Fruit fly (Drosophila melanogaster): ENCODE measurements around the gene Dab.

Dab gene

DNA sequence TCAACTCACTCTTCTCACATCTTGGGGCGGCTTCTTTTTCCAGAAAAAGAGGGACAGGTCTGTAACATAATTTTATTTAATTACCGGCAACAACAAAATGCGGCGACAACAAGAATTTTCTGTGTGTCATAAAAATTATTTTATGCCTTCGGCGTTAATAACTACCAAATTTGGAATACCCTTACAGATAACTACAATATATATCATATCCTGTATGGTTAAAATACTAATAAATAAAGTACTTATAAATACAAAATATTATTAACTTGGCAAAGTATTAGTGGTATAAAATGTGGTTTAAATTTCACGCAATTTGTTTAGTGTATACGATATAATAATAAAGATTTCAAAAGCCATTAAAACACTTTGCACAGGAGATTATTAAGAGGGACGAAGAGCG, 38.8 kb downstream of the Dab start:
- TF ChIP-seq CG9948 (tag; optimal IDR thresholded peaks at IDR 0.05) = peak; percentile 6
- peak; percentile 28 for TF ChIP-seq CG15710 (tag; optimal IDR thresholded peaks at IDR 0.05)
- TF ChIP-seq rn (GFP tag; IDR thresholded peaks at IDR 0.05) = no peak
- peak; percentile 11 for TF ChIP-seq CG17806 (tag; optimal IDR thresholded peaks at IDR 0.05)
- peak; percentile 2 for TF ChIP-seq CG8159 (tag; optimal IDR thresholded peaks at IDR 0.05)

- no peak for TF ChIP-seq fd96Ca (GFP tag; IDR thresholded peaks at IDR 0.05)
- peak; percentile 68 for TF ChIP-seq CG8159 (tag; optimal IDR thresholded peaks at IDR 0.05)
- TF ChIP-seq CG14655 (GFP tag; optimal IDR thresholded peaks at IDR 0.05) = peak; percentile 70
- peak; percentile 16 for TF ChIP-seq D1 (tag; optimal IDR thresholded peaks at IDR 0.05)
- no peak for TF ChIP-seq CG13204 (GFP tag; optimal IDR thresholded peaks at IDR 0.05)
- peak; percentile 9 for TF ChIP-seq Pif1B (GFP tag; optimal IDR thresholded peaks at IDR 0.05)
- peak; percentile 6; the same call in 1 of the 3 replicates for TF ChIP-seq CG4496 (GFP tag; IDR thresholded peaks at IDR 0.05)
- no peak for TF ChIP-seq Ets98B (GFP tag; IDR thresholded peaks at IDR 0.05)
- no peak for TF ChIP-seq gl (tag; optimal IDR thresholded peaks at IDR 0.05)
- no peak for TF ChIP-seq rn (GFP tag; IDR thresholded peaks at IDR 0.05)
- TF ChIP-seq EcR (GFP tag; optimal IDR thresholded peaks at IDR 0.05) = peak; percentile 22
- TF ChIP-seq CG10348 (GFP tag; IDR thresholded peaks at IDR 0.05) = no peak
- no peak for TF ChIP-seq CG32121 (GFP tag; IDR thresholded peaks at IDR 0.05)
- no peak for TF ChIP-seq Pif1A (GFP tag; optimal IDR thresholded peaks at IDR 0.05)
- peak; percentile 43 for TF ChIP-seq CG9948 (tag; optimal IDR thresholded peaks at IDR 0.05)
- peak; percentile 3 for TF ChIP-seq CG15710 (tag; optimal IDR thresholded peaks at IDR 0.05)
- TF ChIP-seq CG12605 (GFP tag; IDR thresholded peaks at IDR 0.05) = no peak
- peak; percentile 31 for TF ChIP-seq CG17806 (tag; optimal IDR thresholded peaks at IDR 0.05)
- TF ChIP-seq CG34367 (tag; optimal IDR thresholded peaks at IDR 0.05) = no peak
- TF ChIP-seq CG8301 (tag; optimal IDR thresholded peaks at IDR 0.05) = peak; percentile 47
- no peak for TF ChIP-seq Snoo (tag; optimal IDR thresholded peaks at IDR 0.05)
These were observed 39.6 kb downstream of the Dab start for dm6 chr3L:16751487-16752054.

DNA sequence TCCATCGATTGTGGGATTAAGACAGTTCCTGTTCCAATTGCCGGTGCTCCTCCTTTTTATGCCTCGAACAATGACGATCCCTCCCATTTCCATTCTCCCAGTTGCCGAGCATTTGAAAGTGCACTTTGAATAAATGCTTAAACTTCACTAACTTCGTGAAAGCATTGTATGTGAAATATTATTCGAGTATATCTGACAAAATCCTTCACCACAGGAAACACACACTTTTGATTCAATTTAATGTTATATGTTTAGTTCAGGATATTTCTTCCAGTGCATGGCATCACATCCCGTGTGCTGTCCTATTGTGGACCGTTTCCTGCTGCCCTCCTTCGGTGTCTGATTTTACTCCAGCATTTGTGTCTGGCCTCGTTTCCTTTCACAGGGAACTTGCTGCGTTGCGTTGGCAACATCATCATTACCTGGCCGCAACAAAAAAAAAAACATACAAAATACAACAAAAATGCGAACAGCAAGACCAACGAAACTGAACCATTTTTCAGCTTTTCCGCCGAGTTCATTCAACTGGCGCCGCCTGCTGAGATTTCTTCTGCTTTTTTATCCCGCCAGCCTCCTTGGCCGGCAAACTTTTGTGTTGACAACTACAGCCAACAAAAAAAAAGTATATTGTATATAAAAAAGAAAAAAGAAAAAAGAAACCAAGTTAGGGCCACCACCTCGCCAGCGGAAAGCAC, 40.6 kb downstream of the Dab start:
- TF ChIP-seq CG32121 (GFP tag; IDR thresholded peaks at IDR 0.05) (peak; percentile 60), CG8301 (tag; optimal IDR thresholded peaks at IDR 0.05) (peak; percentile 90), D1 (tag; optimal IDR thresholded peaks at IDR 0.05) (peak; percentile 19), Ets98B (GFP tag; IDR thresholded peaks at IDR 0.05) (peak; percentile 78), CG8159 (tag; optimal IDR thresholded peaks at IDR 0.05) (peak; percentile 68), CG4496 (GFP tag; IDR thresholded peaks at IDR 0.05) (peak; percentile 87), CG15710 (tag; optimal IDR thresholded peaks at IDR 0.05) (peak; percentile 63), Snoo (tag; optimal IDR thresholded peaks at IDR 0.05) (peak; percentile 58), gl (tag; optimal IDR thresholded peaks at IDR 0.05) (peak; percentile 62), fd96Ca (GFP tag; IDR thresholded peaks at IDR 0.05) (peak; percentile 73), Pif1B (GFP tag; optimal IDR thresholded peaks at IDR 0.05) (peak; percentile 64), CG12605 (GFP tag; IDR thresholded peaks at IDR 0.05) (peak; percentile 86), rn (GFP tag; IDR thresholded peaks at IDR 0.05) (peak; percentile 49; the same call in 1 of the 2 replicates), EcR (GFP tag; optimal IDR thresholded peaks at IDR 0.05) (peak; percentile 86), CG9948 (tag; optimal IDR thresholded peaks at IDR 0.05) (peak; percentile 83), CG14655 (GFP tag; optimal IDR thresholded peaks at IDR 0.05) (peak; percentile 89), CG34367 (tag; optimal IDR thresholded peaks at IDR 0.05) (peak; percentile 69), CG10348 (GFP tag; IDR thresholded peaks at IDR 0.05) (no peak), CG13204 (GFP tag; optimal IDR thresholded peaks at IDR 0.05) (no peak), Pif1A (GFP tag; optimal IDR thresholded peaks at IDR 0.05) (peak; percentile 80), CG17806 (tag; optimal IDR thresholded peaks at IDR 0.05) (peak; percentile 75)

DNA sequence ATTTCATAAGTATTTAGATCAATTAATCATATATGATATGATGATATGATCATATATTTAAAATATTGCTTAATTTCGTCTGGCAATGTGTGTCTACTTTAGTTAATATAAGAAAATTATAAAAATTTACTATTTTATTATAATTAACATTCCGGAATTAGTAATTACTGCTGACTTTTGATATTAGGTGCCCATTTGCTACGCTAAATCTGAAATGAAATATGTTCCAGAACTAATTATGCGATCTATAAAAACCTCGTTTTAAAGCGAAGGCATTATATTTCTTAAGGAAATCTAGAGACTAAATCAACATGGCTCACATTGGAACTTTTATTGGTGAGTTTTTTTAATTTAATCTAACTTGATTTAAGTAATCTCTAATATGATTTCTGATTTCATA, 43.3 kb downstream of the Dab start, which contains the start of gene CG42852:
TSS of gene CG42852 (plus strand) at position 301 of the 400 bp plus-strand sequence.
- TF ChIP-seq D1 (tag; optimal IDR thresholded peaks at IDR 0.05) (no peak), EcR (GFP tag; optimal IDR thresholded peaks at IDR 0.05) (no peak), Snoo (tag; optimal IDR thresholded peaks at IDR 0.05) (no peak), CG13204 (GFP tag; optimal IDR thresholded peaks at IDR 0.05) (no peak), CG10348 (GFP tag; IDR thresholded peaks at IDR 0.05) (no peak), Pif1A (GFP tag; optimal IDR thresholded peaks at IDR 0.05) (no peak), CG9948 (tag; optimal IDR thresholded peaks at IDR 0.05) (no peak), Ets98B (GFP tag; IDR thresholded peaks at IDR 0.05) (no peak), gl (tag; optimal IDR thresholded peaks at IDR 0.05) (no peak), CG32121 (GFP tag; IDR thresholded peaks at IDR 0.05) (no peak), CG8159 (tag; optimal IDR thresholded peaks at IDR 0.05) (no peak)

DNA sequence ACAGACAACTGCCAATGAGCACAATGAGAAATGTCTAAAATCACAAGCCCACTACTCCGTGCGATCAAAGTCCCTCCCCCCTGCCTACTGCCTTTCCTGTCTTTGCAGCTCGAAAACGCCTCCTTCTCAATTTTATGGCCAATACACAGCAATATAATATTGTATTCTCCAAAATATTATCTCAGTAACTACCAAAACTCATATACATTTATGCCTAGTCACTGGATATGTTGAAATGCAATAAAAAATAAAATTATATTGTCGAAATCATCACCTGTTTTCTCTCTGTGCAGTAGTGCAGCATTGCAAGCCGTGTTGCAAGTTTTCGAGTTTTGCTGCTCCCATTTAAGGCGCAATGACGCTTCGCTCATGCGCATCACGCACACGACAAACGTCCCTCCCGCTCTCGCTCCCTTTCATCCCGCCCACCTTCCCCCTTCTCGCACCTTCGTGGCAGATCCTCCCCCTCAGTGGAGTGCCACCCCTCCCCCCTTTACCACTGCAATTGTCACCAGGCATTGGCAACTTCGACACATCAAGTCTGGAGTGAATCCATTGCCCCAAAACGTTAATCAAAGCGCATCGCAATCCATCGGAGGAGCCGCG, 46.7 kb downstream of the Dab start:
- TF ChIP-seq CG17806 (tag; optimal IDR thresholded peaks at IDR 0.05) (peak; percentile 87), CG34367 (tag; optimal IDR thresholded peaks at IDR 0.05) (peak; percentile 79), CG8159 (tag; optimal IDR thresholded peaks at IDR 0.05) (peak; percentile 84), CG4496 (GFP tag; IDR thresholded peaks at IDR 0.05) (peak; percentile 87), CG32121 (GFP tag; IDR thresholded peaks at IDR 0.05) (peak; percentile 80), Snoo (tag; optimal IDR thresholded peaks at IDR 0.05) (peak; percentile 75), gl (tag; optimal IDR thresholded peaks at IDR 0.05) (peak; percentile 82), fd96Ca (GFP tag; IDR thresholded peaks at IDR 0.05) (peak; percentile 87), Ets98B (GFP tag; IDR thresholded peaks at IDR 0.05) (peak; percentile 88), EcR (GFP tag; optimal IDR thresholded peaks at IDR 0.05) (peak; percentile 34), CG9948 (tag; optimal IDR thresholded peaks at IDR 0.05) (peak; percentile 80), CG14655 (GFP tag; optimal IDR thresholded peaks at IDR 0.05) (peak; percentile 91), Pif1A (GFP tag; optimal IDR thresholded peaks at IDR 0.05) (peak; percentile 92), CG8301 (tag; optimal IDR thresholded peaks at IDR 0.05) (peak; percentile 91), rn (GFP tag; IDR thresholded peaks at IDR 0.05) (peak; percentile 71), CG12605 (GFP tag; IDR thresholded peaks at IDR 0.05) (peak; percentile 84), CG10348 (GFP tag; IDR thresholded peaks at IDR 0.05) (no peak), D1 (tag; optimal IDR thresholded peaks at IDR 0.05) (peak; percentile 65), CG15710 (tag; optimal IDR thresholded peaks at IDR 0.05) (peak; percentile 85), Pif1B (GFP tag; optimal IDR thresholded peaks at IDR 0.05) (peak; percentile 89), CG13204 (GFP tag; optimal IDR thresholded peaks at IDR 0.05) (peak; percentile 81)
